Fruit fly (Drosophila melanogaster) whole organism, embryonic: Measurements from ENCODE around the gene CG3902.
A peak's percentile ranks its signal among the peaks of the same experiment; 100 is the strongest.

Experiments used
- ATbp ChIP-seq: fragments of 200-800 bp; sonication (Bioruptor generic); optimal IDR thresholded peaks from 2 replicates; lab custom pipeline; 2017; ENCODE audit warnings: missing biosample characterization, mild to moderate bottlenecking, missing genetic modification characterization, missing genetic modification reagents
- Adf1 ChIP-seq: fragments of 200-800 bp; sonication (Bioruptor generic); IDR thresholded peaks from 2 replicates; pipeline ENCODE4 v1.3.6; 2022; ENCODE audit warnings: missing biosample characterization, missing genetic modification characterization
- Atf-2 ChIP-seq: fragments of 200-800 bp; sonication (Bioruptor generic); optimal IDR thresholded peaks from 2 replicates; lab custom pipeline; 2016; ENCODE audit warnings: missing biosample characterization, missing genetic modification characterization
- Atf6 ChIP-seq: fragments of 200-800 bp; sonication (Bioruptor generic); IDR thresholded peaks from 2 replicates; pipeline ENCODE4 v1.3.6; 2022; ENCODE audit warnings: missing biosample characterization, missing genetic modification characterization
- B-H2 ChIP-seq: fragments of 200-800 bp; sonication (Bioruptor generic); optimal IDR thresholded peaks from 2 replicates; lab custom pipeline; 2018; ENCODE audit warnings: missing biosample characterization, mild to moderate bottlenecking, missing genetic modification characterization
- CG10979 ChIP-seq: fragments of 200-800 bp; sonication (Bioruptor generic); optimal IDR thresholded peaks from 2 replicates; lab custom pipeline; 2018; ENCODE audit warnings: missing biosample characterization, mild to moderate bottlenecking, missing genetic modification characterization, moderate library complexity
- CG12942 ChIP-seq: fragments of 200-800 bp; sonication (Bioruptor generic); optimal IDR thresholded peaks from 3 replicates; lab custom pipeline; 2016; ENCODE audit warnings: missing biosample characterization, missing genetic modification characterization
- CG13894 ChIP-seq: fragments of 200-800 bp; sonication (Bioruptor generic); optimal IDR thresholded peaks from 3 replicates; lab custom pipeline; 2018; ENCODE audit warnings: missing biosample characterization, mild to moderate bottlenecking, missing genetic modification characterization, moderate library complexity
- CG15073 ChIP-seq: fragments of 200-800 bp; sonication (Bioruptor generic); optimal IDR thresholded peaks from 2 replicates; lab custom pipeline; 2016; ENCODE audit warnings: missing biosample characterization, missing genetic modification characterization
- CG15479 ChIP-seq: fragments of 200-800 bp; sonication (Bioruptor generic); optimal IDR thresholded peaks from 3 replicates; lab custom pipeline; 2019; ENCODE audit warnings: missing biosample characterization, mild to moderate bottlenecking, missing genetic modification characterization, moderate library complexity
- CG15514 ChIP-seq: fragments of 200-800 bp; sonication (Bioruptor generic); optimal IDR thresholded peaks from 3 replicates; lab custom pipeline; 2017; ENCODE audit warnings: missing biosample characterization, missing genetic modification characterization, mild to moderate bottlenecking, moderate library complexity, missing genetic modification reagents
- CG17186 ChIP-seq: fragments of 200-800 bp; sonication (Bioruptor generic); optimal IDR thresholded peaks from 3 replicates; lab custom pipeline; 2017; ENCODE audit warnings: missing biosample characterization, missing genetic modification reagents, missing genetic modification characterization
- CG17361 ChIP-seq: fragments of 200-800 bp; sonication (Bioruptor generic); IDR thresholded peaks from 3 replicates; pipeline ENCODE4 v1.3.6; 2022; ENCODE audit warnings: missing biosample characterization, missing genetic modification characterization
- CG17385 ChIP-seq: fragments of 200-800 bp; sonication (Bioruptor generic); optimal IDR thresholded peaks from 3 replicates; lab custom pipeline; 2018; ENCODE audit warnings: missing biosample characterization, mild to moderate bottlenecking, missing genetic modification characterization
- CG17802 ChIP-seq: fragments of 200-800 bp; sonication (Bioruptor generic); optimal IDR thresholded peaks from 2 replicates; lab custom pipeline; 2018; ENCODE audit warnings: missing biosample characterization, mild to moderate bottlenecking, missing genetic modification characterization, moderate library complexity
- CG2120 ChIP-seq: fragments of 200-800 bp; sonication (Bioruptor generic); optimal IDR thresholded peaks from 3 replicates; lab custom pipeline; 2016; ENCODE audit warnings: missing biosample characterization, missing genetic modification characterization
- CG2678 ChIP-seq: fragments of 200-800 bp; sonication (Bioruptor generic); optimal IDR thresholded peaks from 3 replicates; lab custom pipeline; 2019; ENCODE audit warnings: missing biosample characterization, mild to moderate bottlenecking, missing genetic modification characterization, moderate library complexity
- CG31365 ChIP-seq: fragments of 200-800 bp; sonication (Bioruptor generic); optimal IDR thresholded peaks from 2 replicates; lab custom pipeline; 2018; ENCODE audit warnings: missing biosample characterization, mild to moderate bottlenecking, missing genetic modification characterization
- CG33213 ChIP-seq: fragments of 200-800 bp; sonication (Bioruptor generic); optimal IDR thresholded peaks from 3 replicates; lab custom pipeline; 2016; ENCODE audit warnings: missing biosample characterization, missing genetic modification characterization
- CG33557 ChIP-seq: fragments of 200-800 bp; sonication (Bioruptor generic); optimal IDR thresholded peaks from 2 replicates; lab custom pipeline; 2019; ENCODE audit warnings: missing biosample characterization, mild to moderate bottlenecking, missing genetic modification characterization, moderate library complexity
- CG4730 ChIP-seq: fragments of 200-800 bp; sonication (Bioruptor generic); IDR thresholded peaks from 2 replicates; pipeline ENCODE4 v1.3.6; 2022; ENCODE audit warnings: missing biosample characterization, missing genetic modification characterization
- CG6689 ChIP-seq: fragments of 200-800 bp; sonication (Bioruptor generic); IDR thresholded peaks from 2 replicates; pipeline ENCODE4 v1.3.6; 2022; ENCODE audit warnings: missing biosample characterization, missing genetic modification characterization
- CG8388 ChIP-seq: fragments of 200-800 bp; sonication (Bioruptor generic); optimal IDR thresholded peaks from 2 replicates; lab custom pipeline; 2019; ENCODE audit warnings: missing biosample characterization, mild to moderate bottlenecking, missing genetic modification characterization, moderate library complexity
- CG8944 ChIP-seq: fragments of 200-800 bp; sonication (Bioruptor generic); optimal IDR thresholded peaks from 3 replicates; lab custom pipeline; 2016; ENCODE audit warnings: missing biosample characterization, missing genetic modification characterization
- D19B ChIP-seq: fragments of 200-800 bp; sonication (Bioruptor generic); optimal IDR thresholded peaks from 2 replicates; lab custom pipeline; 2017; ENCODE audit warnings: missing biosample characterization, mild to moderate bottlenecking, missing genetic modification characterization
- Dek ChIP-seq: fragments of 200-800 bp; sonication (Bioruptor generic); optimal IDR thresholded peaks from 3 replicates; lab custom pipeline; 2019; ENCODE audit warnings: missing biosample characterization, mild to moderate bottlenecking, missing genetic modification characterization, moderate library complexity
- Dll ChIP-seq: fragments of 200-800 bp; sonication (Bioruptor generic); IDR thresholded peaks from 4 replicates; pipeline ENCODE4 v1.3.6; 2022; ENCODE audit warnings: missing biosample characterization, missing genetic modification characterization; ENCODE audit not compliant: partially characterized antibody
- Elba2 ChIP-seq: fragments of 200-800 bp; sonication (Bioruptor generic); optimal IDR thresholded peaks from 3 replicates; lab custom pipeline; 2016; ENCODE audit warnings: missing biosample characterization, missing genetic modification characterization
- GATAe ChIP-seq: fragments of 200-800 bp; sonication (Bioruptor generic); conservative IDR thresholded peaks from 2 replicates; pipeline ENCODE4 v1.3.6; 2022; ENCODE audit warnings: missing biosample characterization, missing genetic modification characterization
- Kr ChIP-seq: fragments of 200-800 bp; sonication (Bioruptor generic); optimal IDR thresholded peaks from 2 replicates; lab custom pipeline; 2017; ENCODE audit warnings: missing biosample characterization, mild to moderate bottlenecking, missing genetic modification characterization
- MBD-R2 ChIP-seq: fragments of 200-800 bp; sonication (Bioruptor generic); IDR thresholded peaks from 2 replicates; pipeline ENCODE4 v1.3.6; 2022; ENCODE audit warnings: missing biosample characterization, missing genetic modification characterization
- PHDP ChIP-seq: fragments of 200-800 bp; sonication (Bioruptor generic); optimal IDR thresholded peaks from 3 replicates; lab custom pipeline; 2018; ENCODE audit warnings: missing biosample characterization, mild to moderate bottlenecking, missing genetic modification characterization, moderate library complexity
- Sin3A ChIP-seq: fragments of >200 bp; optimal IDR thresholded peaks from 2 replicates; lab custom pipeline; 2018
- chinmo ChIP-seq: fragments of 200-800 bp; sonication (Bioruptor generic); IDR thresholded peaks from 4 replicates; pipeline ENCODE4 v1.3.6; 2022; ENCODE audit warnings: missing biosample characterization, missing genetic modification characterization; ENCODE audit not compliant: partially characterized antibody
- da ChIP-seq: fragments of 200-800 bp; sonication (Bioruptor generic); optimal IDR thresholded peaks from 2 replicates; lab custom pipeline; 2016; ENCODE audit warnings: missing biosample characterization, missing genetic modification characterization
- dm ChIP-seq: fragments of 200-800 bp; sonication (Bioruptor generic); optimal IDR thresholded peaks from 3 replicates; lab custom pipeline; 2016; ENCODE audit warnings: missing biosample characterization, missing genetic modification characterization
- ems ChIP-seq: fragments of 200-800 bp; sonication (Bioruptor generic); optimal IDR thresholded peaks from 3 replicates; lab custom pipeline; 2016; ENCODE audit warnings: missing biosample characterization, missing genetic modification characterization
- ewg ChIP-seq: fragments of 200-800 bp; sonication (Bioruptor generic); optimal IDR thresholded peaks from 3 replicates; lab custom pipeline; 2017; ENCODE audit warnings: mild to moderate bottlenecking, missing biosample characterization, missing genetic modification reagents, missing genetic modification characterization
- gsb ChIP-seq: fragments of 200-800 bp; sonication (Bioruptor generic); IDR thresholded peaks from 2 replicates; pipeline ENCODE4 v1.3.6; 2022; ENCODE audit warnings: missing biosample characterization, missing genetic modification characterization
- hbn ChIP-seq: fragments of 200-800 bp; sonication (Bioruptor generic); IDR thresholded peaks from 2 replicates; pipeline ENCODE4 v1.3.6; 2022; ENCODE audit warnings: missing biosample characterization, missing genetic modification characterization; ENCODE audit not compliant: partially characterized antibody
- her ChIP-seq: fragments of 200-800 bp; sonication (Bioruptor generic); optimal IDR thresholded peaks from 2 replicates; lab custom pipeline; 2016; ENCODE audit warnings: missing biosample characterization, missing genetic modification characterization
- lola ChIP-seq, 3 experiments: fragments of >200 bp in 2 of 3; fragments of 200-800 bp in 1 of 3; sonication (Bioruptor generic) in 1 of 3; optimal IDR thresholded peaks; 2 replicates each; lab custom pipeline; 2017 to 2019; ENCODE audit warnings: missing biosample characterization in 3 of 3, missing genetic modification characterization in 3 of 3, mild to moderate bottlenecking in 1 of 3, moderate library complexity in 1 of 3
- nerfin-2 ChIP-seq: fragments of 200-800 bp; sonication (Bioruptor generic); IDR thresholded peaks from 2 replicates; pipeline ENCODE4 v1.3.6; 2022; ENCODE audit warnings: missing biosample characterization, missing genetic modification characterization; ENCODE audit not compliant: partially characterized antibody
- pnt ChIP-seq: fragments of 200-800 bp; sonication (Bioruptor generic); optimal IDR thresholded peaks from 3 replicates; lab custom pipeline; 2016; ENCODE audit warnings: missing biosample characterization, missing genetic modification characterization
- repo ChIP-seq: fragments of 200-800 bp; sonication (Bioruptor generic); optimal IDR thresholded peaks from 2 replicates; lab custom pipeline; 2016; ENCODE audit warnings: missing biosample characterization, missing genetic modification characterization
- schlank ChIP-seq: fragments of 200-800 bp; sonication (Bioruptor generic); optimal IDR thresholded peaks from 2 replicates; lab custom pipeline; 2018; ENCODE audit warnings: missing biosample characterization, mild to moderate bottlenecking, missing genetic modification characterization
- sim ChIP-seq: fragments of 200-800 bp; sonication (Bioruptor generic); IDR thresholded peaks from 2 replicates; pipeline ENCODE4 v1.3.6; 2022; ENCODE audit warnings: missing biosample characterization, missing genetic modification characterization
- sqz ChIP-seq: fragments of 200-800 bp; sonication (Bioruptor generic); optimal IDR thresholded peaks from 3 replicates; lab custom pipeline; 2018; ENCODE audit warnings: missing biosample characterization, mild to moderate bottlenecking, missing genetic modification characterization
- wor ChIP-seq: fragments of 200-800 bp; sonication (Bioruptor generic); IDR thresholded peaks from 2 replicates; pipeline ENCODE4 v1.3.6; 2022; ENCODE audit warnings: missing biosample characterization, missing genetic modification characterization
- zf30C ChIP-seq: fragments of 200-800 bp; sonication (Bioruptor generic); optimal IDR thresholded peaks from 3 replicates; lab custom pipeline; 2018; ENCODE audit warnings: missing biosample characterization, mild to moderate bottlenecking, missing genetic modification characterization

The CG3902 gene

dm6 chr3L:18898770-18899278 lies 731 bp upstream of the CG3902 start, which contains the start of gene RpL26 (continued):
- TF ChIP-seq Dll (GFP tag; lab: Robert Waterston, UW) (peak; percentile 98), Atf-2 (peak; percentile 73), Atf6 (GFP tag; lab: Robert Waterston, UW) (peak; percentile 71), CG17186 (GFP tag; lab: Kevin White, UChicago) (peak; percentile 56), CG15479 (GFP tag; lab: Kevin White, UChicago) (no peak), CG2120 (peak; percentile 90), B-H2 (peak; percentile 83), ewg (GFP tag; lab: Kevin White, UChicago) (peak; percentile 62), ems (GFP tag; lab: Kevin White, UChicago) (peak; percentile 64), CG12942 (peak; percentile 71), CG31365 (peak; percentile 29), CG8944 (GFP tag; lab: Kevin White, UChicago) (peak; percentile 86), hbn (GFP tag; lab: Robert Waterston, UW) (peak; percentile 95), Elba2 (GFP tag; lab: Kevin White, UChicago) (peak; percentile 71), CG33557 (GFP tag; lab: Kevin White, UChicago) (peak; percentile 79), nerfin-2 (GFP tag; lab: Robert Waterston, UW) (peak; percentile 90), CG6689 (GFP tag; lab: Robert Waterston, UW) (peak; percentile 76), da (GFP tag; lab: Kevin White, UChicago) (peak; percentile 80), chinmo (GFP tag; lab: Robert Waterston, UW) (peak; percentile 89), ATbp (no peak), repo (GFP tag; lab: Kevin White, UChicago) (peak; percentile 56), CG15514 (GFP tag; lab: Kevin White, UChicago) (peak; percentile 69), pnt (peak; percentile 78), CG2678 (tag; lab: Kevin White, UChicago) (peak; percentile 76), gsb (GFP tag; lab: Robert Waterston, UW) (no peak), lola (GFP tag; optimal IDR thresholded peaks at IDR 0.05; lab: Kevin White, UChicago) (peak in 1 of 3 experiments; percentile 77), Kr (no peak), CG8388 (GFP tag; lab: Kevin White, UChicago) (peak; percentile 66), schlank (tag; lab: Kevin White, UChicago) (peak; percentile 65), PHDP (peak; percentile 61), wor (GFP tag; lab: Robert Waterston, UW) (peak; percentile 34; the same call in 1 of the 2 replicates), D19B (GFP tag; lab: Kevin White, UChicago) (peak; percentile 46), Sin3A (lab: Kevin White, UChicago) (peak; percentile 95), zf30C (no peak), CG13894 (tag; lab: Kevin White, UChicago) (peak; percentile 67), MBD-R2 (peak; percentile 56), GATAe (peak; percentile 67), CG10979 (tag; lab: Kevin White, UChicago) (peak; percentile 46), CG4730 (GFP tag; lab: Robert Waterston, UW) (0 out of 2 replicates have a peak, but pooled peaks have one; percentile 52), Adf1 (peak; percentile 43), CG17361 (GFP tag; lab: Robert Waterston, UW) (peak; percentile 79), sim (no peak), sqz (GFP tag; lab: Kevin White, UChicago) (no peak), Dek (tag; lab: Kevin White, UChicago) (peak; percentile 72), CG17802 (tag; lab: Kevin White, UChicago) (peak; percentile 7), CG15073 (GFP tag; lab: Kevin White, UChicago) (peak; percentile 38), dm (GFP tag; lab: Kevin White, UChicago) (peak; percentile 93), CG17385 (peak; percentile 74), CG33213 (GFP tag; lab: Kevin White, UChicago) (peak; percentile 78), her (GFP tag; lab: Kevin White, UChicago) (peak; percentile 41)
